Worm (Caenorhabditis elegans): Measurements from ENCODE around the gene R102.4.

R102.4 gene

DNA sequence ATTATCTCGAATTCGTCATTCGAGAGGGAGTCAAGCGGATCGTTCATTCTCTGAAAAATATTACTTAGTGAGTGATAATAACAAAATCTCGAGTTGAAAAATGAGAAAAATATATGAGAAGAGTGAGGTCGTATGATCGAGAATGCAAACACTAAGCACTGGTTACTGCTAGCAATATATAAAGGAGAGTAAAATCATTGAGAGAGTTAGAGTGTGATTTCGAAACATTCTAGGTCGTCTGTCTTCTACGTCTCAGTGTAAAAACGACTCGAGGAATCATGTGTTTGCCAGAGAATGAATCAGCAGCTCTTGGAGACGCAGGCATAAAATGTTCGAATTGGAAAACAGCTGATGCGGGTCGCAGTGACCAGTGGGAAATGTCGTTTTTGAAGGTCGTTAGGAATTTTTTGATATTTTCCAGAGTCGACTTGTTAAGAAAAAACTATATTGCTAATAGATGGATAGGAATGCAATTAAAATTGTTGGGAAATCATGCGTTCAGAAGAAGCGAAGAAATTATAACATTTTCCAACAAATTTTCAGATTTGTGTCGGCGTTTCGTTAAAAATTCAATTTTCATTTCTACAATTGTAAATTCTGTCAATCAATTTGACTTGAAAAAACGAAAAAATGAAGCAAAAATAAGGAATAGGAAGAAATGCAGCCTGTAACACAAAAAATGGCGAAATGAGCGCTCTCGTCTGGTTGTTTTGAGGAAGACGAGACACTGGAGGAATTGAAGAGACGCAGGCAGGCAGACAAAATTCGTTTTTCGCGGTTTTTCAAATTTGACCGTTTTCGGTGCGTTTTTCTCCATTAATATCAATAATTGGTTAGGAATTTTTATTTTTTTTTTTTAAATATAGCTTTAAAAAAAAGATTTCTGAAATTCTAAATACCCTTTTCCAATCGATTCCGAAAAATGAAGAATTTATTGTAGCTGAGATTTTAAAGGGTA, 2.2 kb upstream of the R102.4 start, which contains the start of gene allo-1:
Gene allo-1, minus strand, starts transcription at position 51 of the 958 bp plus-strand sequence.
- TF ChIP-seq jun-1 (tag; optimal IDR thresholded peaks at IDR 0.05), result peak; percentile 62
- peak; percentile 15 to 83 for TF ChIP-seq mdl-1 (tag; optimal IDR thresholded peaks at IDR 0.05)
- peak; percentile 26; the same call in 1 of the 2 replicates for TF ChIP-seq hmg-1.1 (GFP tag; IDR thresholded peaks at IDR 0.05)
- peak; percentile 94 for TF ChIP-seq hlh-11 (tag; optimal IDR thresholded peaks at IDR 0.05)
- peak; percentile 80 for TF ChIP-seq nhr-28 (tag; optimal IDR thresholded peaks at IDR 0.05)
- TF ChIP-seq snpc-1.2 (GFP tag; IDR thresholded peaks at IDR 0.05), result peak; percentile 64
- TF ChIP-seq hif-1 (tag; optimal IDR thresholded peaks at IDR 0.05), result peak in 1 of 2 experiments; percentile 56
- no peak for TF ChIP-seq cey-2 (tag; optimal IDR thresholded peaks at IDR 0.05; ENCODE audit: borderline replicate concordance, insufficient read depth)
- peak; percentile 82 for TF ChIP-seq dpl-1 (GFP tag; optimal IDR thresholded peaks at IDR 0.05)
- TF ChIP-seq aha-1 (tag), result peak; percentile 92
- no peak for TF ChIP-seq daf-16 (GFP tag; optimal IDR thresholded peaks at IDR 0.05)
- peak; percentile 18 for TF ChIP-seq daf-16 (tag; optimal IDR thresholded peaks at IDR 0.05)
- peak in 1 of 2 experiments; percentile 28 for TF ChIP-seq unc-62 (GFP tag; optimal IDR thresholded peaks at IDR 0.05 in 1 of 2)
- no peak for TF ChIP-seq unc-62 (tag; optimal IDR thresholded peaks at IDR 0.05)
- 0 out of 2 replicates have a peak, but pooled peaks have one; percentile 46 for TF ChIP-seq tra-1 (GFP tag; IDR thresholded peaks at IDR 0.05)
- no peak for TF ChIP-seq nhr-41 (GFP tag; IDR thresholded peaks at IDR 0.05)
- peak; percentile 35 to 68 for TF ChIP-seq lsy-2 (tag; optimal IDR thresholded peaks at IDR 0.05)
- TF ChIP-seq pqm-1 (tag; optimal IDR thresholded peaks at IDR 0.05), result peak; percentile 7
- TF ChIP-seq lin-38 (GFP tag; IDR thresholded peaks at IDR 0.05), result no peak; the same call in 1 of the 2 replicates
- peak; percentile 24 for TF ChIP-seq rbr-2 (tag; optimal IDR thresholded peaks at IDR 0.05)
- no peak for TF ChIP-seq F10B5.3 (tag; optimal IDR thresholded peaks at IDR 0.05)
- peak; percentile 12; the same call in 1 of the 2 replicates for TF ChIP-seq lin-1 (GFP tag; IDR thresholded peaks at IDR 0.05)
- TF ChIP-seq ZK337.2 (GFP tag; IDR thresholded peaks at IDR 0.05), result no peak
- TF ChIP-seq nhr-77 (tag; optimal IDR thresholded peaks at IDR 0.05), result peak; percentile 69
- no peak for TF ChIP-seq ceh-82 (tag; optimal IDR thresholded peaks at IDR 0.05)
- TF ChIP-seq mxl-3 (GFP tag; optimal IDR thresholded peaks at IDR 0.05), result peak; percentile 65
- peak; percentile 78 for TF ChIP-seq dmd-6 (GFP tag; IDR thresholded peaks at IDR 0.05)
- TF ChIP-seq dmd-9 (GFP tag; IDR thresholded peaks at IDR 0.05), result 0 out of 2 replicates have a peak, but pooled peaks have one; percentile 31
- no peak for TF ChIP-seq ceh-32 (tag; optimal IDR thresholded peaks at IDR 0.05; ENCODE audit: poor library complexity)
- TF ChIP-seq nhr-11 (tag; optimal IDR thresholded peaks at IDR 0.05), result peak; percentile 65
- peak; percentile 76 for TF ChIP-seq dve-1 (tag; optimal IDR thresholded peaks at IDR 0.05; ENCODE audit: insufficient read depth)
- TF ChIP-seq pha-4 (GFP tag; IDR thresholded peaks at IDR 0.05), result 0 out of 2 replicates have a peak, but pooled peaks have one; percentile 47
- no peak for TF ChIP-seq pha-4 (tag; optimal IDR thresholded peaks at IDR 0.05)
- TF ChIP-seq T20F7.1 (GFP tag; optimal IDR thresholded peaks at IDR 0.05), result peak; percentile 30
- no peak for TF ChIP-seq F49E8.2 (tag; optimal IDR thresholded peaks at IDR 0.05; ENCODE audit: borderline replicate concordance)
- TF ChIP-seq ama-1 (optimal IDR thresholded peaks at IDR 0.05), result peak; percentile 31
- TF ChIP-seq mep-1 (tag; optimal IDR thresholded peaks at IDR 0.05), result peak; percentile 79
- peak; percentile 18 for TF ChIP-seq nhr-48 (tag; optimal IDR thresholded peaks at IDR 0.05)
- TF ChIP-seq lin-13 (GFP tag; optimal IDR thresholded peaks at IDR 0.05), result no peak
- TF ChIP-seq nhr-6 (tag; optimal IDR thresholded peaks at IDR 0.05), result peak; percentile 63
- no peak for TF ChIP-seq R02D3.7 (tag; optimal IDR thresholded peaks at IDR 0.05)
- TF ChIP-seq zag-1 (tag; optimal IDR thresholded peaks at IDR 0.05), result no peak
- TF ChIP-seq aly-2 (tag; optimal IDR thresholded peaks at IDR 0.05), result no peak
- peak; percentile 97 for TF ChIP-seq hlh-30 (tag; optimal IDR thresholded peaks at IDR 0.05; ENCODE audit: insufficient read depth)

All from whole organism, L4 larva.